Worm (Caenorhabditis elegans) whole organism, early embryonic: Measurements from ENCODE around the gene snu-66.

Experiments
- B0310.2 ChIP-seq: sonication (generic microtip); optimal IDR thresholded peaks from 2 replicates; lab custom pipeline; 2016; ENCODE audit warnings: mild to moderate bottlenecking, missing genetic modification characterization, missing compliant biosample characterization
- F13C5.2 ChIP-seq: sonication (generic microtip); optimal IDR thresholded peaks from 2 replicates; lab custom pipeline; 2017; ENCODE audit warnings: mild to moderate bottlenecking, missing genetic modification characterization, inconsistent platforms, missing compliant biosample characterization
- aly-1 ChIP-seq: sonication (generic microtip); optimal IDR thresholded peaks from 2 replicates; lab custom pipeline; 2016; ENCODE audit warnings: missing genetic modification characterization, missing compliant biosample characterization
- ama-1 ChIP-seq: fragments of 150-350 bp; optimal IDR thresholded peaks from 2 replicates; lab custom pipeline; 2014
- ceh-13 ChIP-seq: fragments of 200-800 bp; sonication (Bioruptor generic); optimal IDR thresholded peaks from 2 replicates; lab custom pipeline; 2018; ENCODE audit warnings: mild to moderate bottlenecking, missing genetic modification characterization, missing compliant biosample characterization
- ceh-36 ChIP-seq: sonication (generic microtip); optimal IDR thresholded peaks from 2 replicates; lab custom pipeline; 2016; ENCODE audit warnings: missing genetic modification characterization, inconsistent platforms, missing compliant biosample characterization
- ets-7 ChIP-seq: sonication (generic microtip); optimal IDR thresholded peaks from 2 replicates; lab custom pipeline; 2016; ENCODE audit warnings: missing genotype, missing genetic modification characterization, missing compliant biosample characterization
- flt-1 ChIP-seq: fragments of 200-800 bp; sonication (Bioruptor generic); IDR thresholded peaks from 2 replicates; pipeline ENCODE4 v1.3.6; 2022; ENCODE audit warnings: missing genetic modification characterization, missing compliant biosample characterization
- hmg-4 ChIP-seq: fragments of 200-800 bp; sonication (Bioruptor generic); optimal IDR thresholded peaks from 2 replicates; lab custom pipeline; 2018; ENCODE audit warnings: mild to moderate bottlenecking, missing genetic modification characterization, missing compliant biosample characterization
- hnd-1 ChIP-seq: sonication (generic microtip); optimal IDR thresholded peaks from 2 replicates; lab custom pipeline; 2016; ENCODE audit warnings: missing genetic modification characterization, missing compliant biosample characterization
- sea-1 ChIP-seq: fragments of 200-800 bp; sonication (Bioruptor generic); conservative IDR thresholded peaks from 2 replicates; pipeline ENCODE4 v1.3.6; 2022; ENCODE audit warnings: missing genetic modification characterization, missing compliant biosample characterization
- tra-4 ChIP-seq: sonication (generic microtip); optimal IDR thresholded peaks from 2 replicates; lab custom pipeline; 2017; ENCODE audit warnings: missing genetic modification characterization, missing compliant biosample characterization

ce11 chrV:7601443-7601842, 26.0 kb upstream of the snu-66 start, which contains the start of gene scl-26:
- no peak for TF ChIP-seq ama-1 (lab: Kevin White, UChicago)
- TF ChIP-seq ets-7 (tag; lab: Kevin White, UChicago), result no peak
- no peak for TF ChIP-seq aly-1 (tag; lab: Kevin White, UChicago)
- no peak for TF ChIP-seq B0310.2 (tag; lab: Kevin White, UChicago)
- TF ChIP-seq ceh-13 (GFP tag; lab: Kevin White, UChicago), result no peak
- TF ChIP-seq ceh-36 (tag; lab: Kevin White, UChicago), result no peak
- TF ChIP-seq sea-1 (GFP tag; lab: Robert Waterston, UW), result no peak
- no peak for TF ChIP-seq F13C5.2 (tag; lab: Kevin White, UChicago)
- TF ChIP-seq flt-1, result no peak
- no peak for TF ChIP-seq tra-4
- no peak for TF ChIP-seq hmg-4
- TF ChIP-seq hnd-1 (tag; lab: Kevin White, UChicago), result no peak
